Fruit fly (Drosophila melanogaster) whole organism, embryonic: ENCODE measurements around the gene MBD-like.
A peak's percentile ranks its signal among the peaks of the same experiment; 100 is the strongest.

Experiments
- Asciz ChIP-seq: fragments of 200-800 bp; sonication (Bioruptor generic); optimal IDR thresholded peaks from 2 replicates; lab custom pipeline; 2017; ENCODE audit warnings: missing biosample characterization, mild to moderate bottlenecking, missing genetic modification characterization, missing genetic modification reagents
- Bteb2 ChIP-seq: fragments of 200-800 bp; sonication (Bioruptor generic); optimal IDR thresholded peaks from 2 replicates; lab custom pipeline; 2016; ENCODE audit warnings: missing biosample characterization, missing genetic modification characterization
- CG10321 ChIP-seq: fragments of 200-800 bp; sonication (Bioruptor generic); IDR thresholded peaks from 2 replicates; pipeline ENCODE4 v1.3.6; 2022; ENCODE audit warnings: missing biosample characterization, missing genetic modification characterization
- CG10431 ChIP-seq: fragments of 200-800 bp; sonication (Bioruptor generic); optimal IDR thresholded peaks from 3 replicates; lab custom pipeline; 2018; ENCODE audit warnings: missing biosample characterization, mild to moderate bottlenecking, missing genetic modification characterization
- CG10654 ChIP-seq: fragments of 200-800 bp; sonication (Bioruptor generic); optimal IDR thresholded peaks from 2 replicates; lab custom pipeline; 2016; ENCODE audit warnings: missing biosample characterization, missing genetic modification characterization
- CG12155 ChIP-seq: fragments of 200-800 bp; sonication (Bioruptor generic); optimal IDR thresholded peaks from 3 replicates; lab custom pipeline; 2016; ENCODE audit warnings: missing biosample characterization, missing genetic modification characterization
- CG12769 ChIP-seq: fragments of 200-800 bp; sonication (Bioruptor generic); optimal IDR thresholded peaks from 2 replicates; lab custom pipeline; 2019; ENCODE audit warnings: missing biosample characterization, mild to moderate bottlenecking, missing genetic modification characterization, moderate library complexity
- CG15601 ChIP-seq: fragments of 200-800 bp; sonication (Bioruptor generic); optimal IDR thresholded peaks from 3 replicates; lab custom pipeline; 2019; ENCODE audit warnings: missing biosample characterization, mild to moderate bottlenecking, missing genetic modification characterization, moderate library complexity
- CG2875 ChIP-seq: fragments of 200-800 bp; sonication (Bioruptor generic); optimal IDR thresholded peaks from 2 replicates; lab custom pipeline; 2017; ENCODE audit warnings: missing biosample characterization, mild to moderate bottlenecking, missing genetic modification characterization, missing genetic modification reagents
- CG30020 ChIP-seq: fragments of 200-800 bp; optimal IDR thresholded peaks from 2 replicates; lab custom pipeline; 2019; ENCODE audit warnings: missing biosample characterization, mild to moderate bottlenecking, missing genetic modification characterization, moderate library complexity
- CG31388 ChIP-seq: fragments of 200-800 bp; sonication (Bioruptor generic); optimal IDR thresholded peaks from 2 replicates; lab custom pipeline; 2016; ENCODE audit warnings: missing biosample characterization, missing genetic modification characterization
- CG3838 ChIP-seq: fragments of 200-800 bp; sonication (Bioruptor generic); optimal IDR thresholded peaks from 3 replicates; lab custom pipeline; 2016; ENCODE audit warnings: missing biosample characterization, missing genetic modification characterization
- CG3847 ChIP-seq: fragments of 200-800 bp; sonication (Bioruptor generic); IDR thresholded peaks from 2 replicates; pipeline ENCODE4 v1.3.6; 2022; ENCODE audit warnings: missing biosample characterization, missing genetic modification characterization
- CG4424 ChIP-seq: fragments of 200-800 bp; sonication (Bioruptor generic); optimal IDR thresholded peaks from 3 replicates; lab custom pipeline; 2016; ENCODE audit warnings: missing biosample characterization, missing genetic modification characterization
- CG4854 ChIP-seq: fragments of 200-800 bp; sonication (Bioruptor generic); optimal IDR thresholded peaks from 2 replicates; lab custom pipeline; 2016; ENCODE audit warnings: missing biosample characterization, missing genetic modification characterization, inconsistent platforms
- CG6175 ChIP-seq: fragments of 200-800 bp; sonication (Bioruptor generic); IDR thresholded peaks from 3 replicates; pipeline ENCODE4 v1.3.6; 2022; ENCODE audit warnings: missing biosample characterization, missing genetic modification characterization
- CG8290 ChIP-seq, 3 experiments: fragments of 200-800 bp; sonication (Bioruptor generic); optimal IDR thresholded peaks; 2 replicates each; lab custom pipeline; 2016 to 2019; ENCODE audit warnings: missing biosample characterization in 3 of 3, missing genetic modification characterization in 3 of 3, mild to moderate bottlenecking in 2 of 3, moderate library complexity in 1 of 3
- CG9609 ChIP-seq: fragments of 200-800 bp; sonication (Bioruptor generic); optimal IDR thresholded peaks from 3 replicates; lab custom pipeline; 2016; ENCODE audit warnings: missing biosample characterization, missing genetic modification characterization
- Dp ChIP-seq: fragments of 200-800 bp; sonication (Bioruptor generic); optimal IDR thresholded peaks from 2 replicates; lab custom pipeline; 2018; ENCODE audit warnings: missing biosample characterization, mild to moderate bottlenecking, missing genetic modification characterization, moderate library complexity
- E2f1 ChIP-seq: fragments of 200-800 bp; sonication (Bioruptor generic); IDR thresholded peaks from 2 replicates; pipeline ENCODE4 v1.3.6; 2022; ENCODE audit warnings: missing biosample characterization, missing genetic modification characterization
- Elba2 ChIP-seq: fragments of 200-800 bp; sonication (Bioruptor generic); optimal IDR thresholded peaks from 3 replicates; lab custom pipeline; 2016; ENCODE audit warnings: missing biosample characterization, missing genetic modification characterization
- HLH4C ChIP-seq: fragments of 200-800 bp; sonication (Bioruptor generic); IDR thresholded peaks from 3 replicates; pipeline ENCODE4 v1.3.6; 2022; ENCODE audit warnings: missing biosample characterization, missing genetic modification characterization; ENCODE audit not compliant: partially characterized antibody
- Hand ChIP-seq: fragments of 200-800 bp; sonication (Bioruptor generic); optimal IDR thresholded peaks from 2 replicates; lab custom pipeline; 2017; ENCODE audit warnings: mild to moderate bottlenecking, missing biosample characterization, missing genetic modification reagents, missing genetic modification characterization
- Ptx1 ChIP-seq: fragments of 200-800 bp; sonication (Bioruptor generic); IDR thresholded peaks from 2 replicates; pipeline ENCODE4 v1.3.6; 2022; ENCODE audit warnings: missing biosample characterization, missing genetic modification characterization
- Tbp ChIP-seq: fragments of >200 bp; optimal IDR thresholded peaks from 2 replicates; lab custom pipeline; 2018; ENCODE audit warnings: missing biosample characterization, missing genetic modification characterization
- ap ChIP-seq: fragments of 200-800 bp; sonication (Bioruptor generic); IDR thresholded peaks from 2 replicates; pipeline ENCODE4 v1.3.6; 2022; ENCODE audit warnings: missing biosample characterization, missing genetic modification characterization
- bbx ChIP-seq: fragments of 200-800 bp; sonication (Bioruptor generic); IDR thresholded peaks from 2 replicates; pipeline ENCODE4 v1.3.6; 2022; ENCODE audit warnings: missing biosample characterization, missing genetic modification characterization; ENCODE audit not compliant: partially characterized antibody
- bowl ChIP-seq: fragments of 200-800 bp; sonication (Bioruptor generic); IDR thresholded peaks from 2 replicates; pipeline ENCODE4 v1.3.6; 2022; ENCODE audit warnings: missing biosample characterization, missing genetic modification characterization
- cato ChIP-seq: fragments of 200-800 bp; sonication (Bioruptor generic); optimal IDR thresholded peaks from 2 replicates; lab custom pipeline; 2016; ENCODE audit warnings: missing biosample characterization, missing genetic modification characterization, borderline replicate concordance
- caup ChIP-seq: fragments of 200-800 bp; sonication (Bioruptor generic); optimal IDR thresholded peaks from 3 replicates; lab custom pipeline; 2017; ENCODE audit warnings: missing biosample characterization, mild to moderate bottlenecking, missing genetic modification characterization, moderate library complexity; ENCODE audit not compliant: severe bottlenecking
- dmrt11E ChIP-seq: fragments of 200-800 bp; sonication (Bioruptor generic); optimal IDR thresholded peaks from 3 replicates; lab custom pipeline; 2018; ENCODE audit warnings: missing biosample characterization, mild to moderate bottlenecking, missing genetic modification characterization, moderate library complexity
- dysf ChIP-seq: fragments of 200-800 bp; sonication (Bioruptor generic); IDR thresholded peaks from 3 replicates; pipeline ENCODE4 v1.3.6; 2022; ENCODE audit warnings: missing biosample characterization, missing genetic modification characterization
- esg ChIP-seq: fragments of 200-800 bp; sonication (Bioruptor generic); conservative IDR thresholded peaks from 2 replicates; pipeline ENCODE4 v1.3.6; 2022; ENCODE audit warnings: missing biosample characterization, missing genetic modification characterization
- eyg ChIP-seq: fragments of 200-800 bp; sonication (Bioruptor generic); optimal IDR thresholded peaks from 3 replicates; lab custom pipeline; 2016; ENCODE audit warnings: missing biosample characterization, missing genetic modification characterization
- fd102C ChIP-seq: fragments of 200-800 bp; sonication (Bioruptor generic); optimal IDR thresholded peaks from 2 replicates; lab custom pipeline; 2018; ENCODE audit warnings: missing biosample characterization, mild to moderate bottlenecking, missing genetic modification characterization, moderate library complexity
- gcm ChIP-seq: fragments of 200-800 bp; sonication (Bioruptor generic); optimal IDR thresholded peaks from 2 replicates; lab custom pipeline; 2019; ENCODE audit warnings: missing biosample characterization, mild to moderate bottlenecking, missing genetic modification characterization, moderate library complexity
- grn ChIP-seq: fragments of 200-800 bp; sonication (Bioruptor generic); optimal IDR thresholded peaks from 3 replicates; lab custom pipeline; 2017; ENCODE audit warnings: missing biosample characterization, missing genetic modification characterization
- hb ChIP-seq: fragments of 200-800 bp; sonication (Bioruptor generic); IDR thresholded peaks from 3 replicates; pipeline ENCODE4 v1.3.6; 2022; ENCODE audit warnings: missing biosample characterization, missing genetic modification characterization; ENCODE audit not compliant: partially characterized antibody
- mld ChIP-seq: fragments of 200-800 bp; sonication (Bioruptor generic); IDR thresholded peaks from 3 replicates; pipeline ENCODE4 v1.3.6; 2022; ENCODE audit warnings: missing biosample characterization, missing genetic modification characterization; ENCODE audit not compliant: partially characterized antibody
- nerfin-1 ChIP-seq: fragments of 200-800 bp; sonication (Bioruptor generic); optimal IDR thresholded peaks from 3 replicates; lab custom pipeline; 2019; ENCODE audit warnings: missing biosample characterization, mild to moderate bottlenecking, missing genetic modification characterization, moderate library complexity
- pros ChIP-seq: fragments of 200-800 bp; sonication (Bioruptor generic); optimal IDR thresholded peaks from 3 replicates; lab custom pipeline; 2019; ENCODE audit warnings: missing biosample characterization, mild to moderate bottlenecking, missing genetic modification characterization, moderate library complexity
- run ChIP-seq: fragments of 200-800 bp; sonication (Bioruptor generic); optimal IDR thresholded peaks from 3 replicates; lab custom pipeline; 2018; ENCODE audit warnings: missing biosample characterization, mild to moderate bottlenecking, missing genetic modification characterization
- schlank ChIP-seq: fragments of 200-800 bp; sonication (Bioruptor generic); optimal IDR thresholded peaks from 2 replicates; lab custom pipeline; 2018; ENCODE audit warnings: missing biosample characterization, mild to moderate bottlenecking, missing genetic modification characterization
- sd ChIP-seq: fragments of 200-800 bp; sonication (Bioruptor generic); optimal IDR thresholded peaks from 3 replicates; lab custom pipeline; 2018; ENCODE audit warnings: missing biosample characterization, mild to moderate bottlenecking, missing genetic modification characterization, moderate library complexity
- sens ChIP-seq: fragments of 200-800 bp; sonication (Bioruptor generic); peaks from one replicate; lab custom pipeline; 2016; ENCODE audit warnings: missing biosample characterization, missing genetic modification characterization
- sima ChIP-seq: fragments of 200-800 bp; sonication (Bioruptor generic); optimal IDR thresholded peaks from 2 replicates; lab custom pipeline; 2016; ENCODE audit warnings: missing biosample characterization, missing genetic modification characterization
- sisA ChIP-seq: fragments of 200-800 bp; sonication (Bioruptor generic); IDR thresholded peaks from 2 replicates; pipeline ENCODE4 v1.3.6; 2022; ENCODE audit warnings: missing biosample characterization, missing genetic modification characterization
- tap ChIP-seq: fragments of 200-800 bp; optimal IDR thresholded peaks from 3 replicates; lab custom pipeline; 2019; ENCODE audit warnings: missing biosample characterization, mild to moderate bottlenecking, missing genetic modification characterization, moderate library complexity
- tll ChIP-seq, 2 experiments: fragments of 200-800 bp in 1 of 2; fragments of >200 bp in 1 of 2; sonication (Bioruptor generic) in 1 of 2; optimal IDR thresholded peaks; 2 replicates each; lab custom pipeline; 2017 to 2019; ENCODE audit warnings: missing biosample characterization in 2 of 2, missing genetic modification characterization in 2 of 2, mild to moderate bottlenecking in 1 of 2, moderate library complexity in 1 of 2
- tna ChIP-seq: fragments of 200-800 bp; sonication (Bioruptor generic); IDR thresholded peaks from 2 replicates; pipeline ENCODE4 v1.3.6; 2022; ENCODE audit warnings: missing biosample characterization, missing genetic modification characterization; ENCODE audit not compliant: partially characterized antibody

Gene MBD-like

DNA sequence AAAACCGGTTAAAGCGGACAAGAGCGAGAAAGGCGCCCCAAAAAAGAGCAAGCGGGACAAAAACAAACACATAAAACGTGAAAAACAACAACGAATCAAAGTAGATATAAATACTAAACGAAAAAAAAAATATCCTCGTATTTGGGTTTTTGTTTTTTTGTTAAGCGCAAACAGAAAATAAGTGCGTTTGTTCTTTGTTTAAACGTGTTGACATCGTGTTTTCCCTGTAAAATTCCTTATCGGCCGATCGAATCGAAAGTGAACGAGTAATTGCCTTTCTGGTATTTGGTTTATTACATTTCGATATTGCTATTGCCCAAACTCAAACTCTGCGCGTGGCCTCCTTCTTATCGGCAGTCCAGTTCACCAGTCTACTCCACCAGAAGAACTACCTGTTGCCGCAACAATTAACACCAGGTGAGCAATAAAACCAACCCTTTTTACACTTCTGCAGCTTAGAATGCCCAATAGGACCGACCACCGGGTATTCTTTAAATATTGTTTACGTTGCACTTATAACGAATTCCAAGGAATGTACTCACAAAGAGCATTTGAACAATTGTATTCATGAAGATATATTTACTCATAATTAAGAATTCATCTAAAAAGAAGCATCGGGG, 32.3 kb downstream of the MBD-like start (continued):
- TF ChIP-seq CG10321 (GFP tag; lab: Robert Waterston, UW) = no peak
- no peak for TF ChIP-seq tap
- TF ChIP-seq bbx = no peak
- TF ChIP-seq Hand = no peak
- no peak for TF ChIP-seq esg
- no peak for TF ChIP-seq CG4854 (GFP tag; lab: Kevin White, UChicago)
- peak; percentile 71 for TF ChIP-seq sd (tag; lab: Kevin White, UChicago)
- TF ChIP-seq sens (GFP tag; lab: Kevin White, UChicago) = peak; percentile 75
- TF ChIP-seq CG12155 (GFP tag; lab: Kevin White, UChicago) = no peak
- TF ChIP-seq CG6175 (GFP tag; lab: Robert Waterston, UW) = no peak
- TF ChIP-seq tna (GFP tag; lab: Robert Waterston, UW) = no peak
- no peak for TF ChIP-seq Bteb2 (GFP tag; lab: Kevin White, UChicago)
- TF ChIP-seq tll (GFP tag; optimal IDR thresholded peaks at IDR 0.05; lab: Kevin White, UChicago) = peak in 1 of 2 experiments; percentile 7
- no peak for TF ChIP-seq mld (GFP tag; lab: Robert Waterston, UW)
- no peak for TF ChIP-seq CG2875 (GFP tag; lab: Kevin White, UChicago)
- TF ChIP-seq CG10654 = no peak
- TF ChIP-seq CG12769 (tag; lab: Kevin White, UChicago) = no peak
- no peak for TF ChIP-seq sima (GFP tag; lab: Kevin White, UChicago)
- no peak for TF ChIP-seq Dp (GFP tag; lab: Kevin White, UChicago)
- no peak for TF ChIP-seq CG3847 (GFP tag; lab: Robert Waterston, UW)
- TF ChIP-seq Ptx1 (GFP tag; lab: Robert Waterston, UW) = no peak
- no peak for TF ChIP-seq eyg (GFP tag; lab: Kevin White, UChicago)
- no peak for TF ChIP-seq E2f1 (GFP tag; lab: Robert Waterston, UW)
- no peak for TF ChIP-seq CG3838
- TF ChIP-seq CG10431 (GFP tag; lab: Kevin White, UChicago) = no peak
- TF ChIP-seq Asciz (GFP tag; lab: Kevin White, UChicago) = no peak
- no peak for TF ChIP-seq dysf (GFP tag; lab: Robert Waterston, UW)
- no peak for TF ChIP-seq schlank
- TF ChIP-seq Tbp (GFP tag; lab: Kevin White, UChicago) = no peak
- TF ChIP-seq CG31388 (GFP tag; lab: Kevin White, UChicago) = no peak
- TF ChIP-seq CG15601 (tag; lab: Kevin White, UChicago) = no peak
- TF ChIP-seq CG4424 (GFP tag; lab: Kevin White, UChicago) = no peak
- TF ChIP-seq fd102C (GFP tag; lab: Kevin White, UChicago) = no peak
- TF ChIP-seq CG9609 (GFP tag; lab: Kevin White, UChicago) = no peak
- TF ChIP-seq grn (GFP tag; lab: Kevin White, UChicago) = peak; percentile 79
- TF ChIP-seq pros = no peak
- TF ChIP-seq nerfin-1 = no peak
- no peak for TF ChIP-seq gcm
- TF ChIP-seq HLH4C (GFP tag; lab: Robert Waterston, UW) = no peak
- no peak for TF ChIP-seq CG8290 (GFP tag; optimal IDR thresholded peaks at IDR 0.05; lab: Kevin White, UChicago)
- TF ChIP-seq CG8290 (tag; optimal IDR thresholded peaks at IDR 0.05; lab: Kevin White, UChicago) = no peak
- no peak for TF ChIP-seq hb
- peak; percentile 14 for TF ChIP-seq dmrt11E (tag; lab: Kevin White, UChicago)
- no peak for TF ChIP-seq run
- TF ChIP-seq cato (GFP tag; lab: Kevin White, UChicago) = no peak
- peak; percentile 89 for TF ChIP-seq Elba2 (GFP tag; lab: Kevin White, UChicago)
- TF ChIP-seq ap (GFP tag; lab: Robert Waterston, UW) = no peak
- TF ChIP-seq bowl = no peak
- no peak for TF ChIP-seq caup
- no peak for TF ChIP-seq CG30020
- TF ChIP-seq sisA (GFP tag; lab: Robert Waterston, UW) = no peak
